Worm (Caenorhabditis elegans) whole organism, L1 larva: ENCODE data around the gene E04D5.4.

Experiments
- ama-1 ChIP-seq: fragments of 150-350 bp; optimal IDR thresholded peaks from 2 replicates; lab custom pipeline; 2014
- dpl-1 ChIP-seq, 3 experiments: fragments of 150-350 bp in 2 of 3; sonication (generic microtip) in 1 of 3; optimal IDR thresholded peaks; 2 replicates each; lab custom pipeline; 2014 to 2017; ENCODE audit warnings: missing biosample characterization in 3 of 3, missing genetic modification characterization in 3 of 3, missing genetic modification reagents in 3 of 3
- efl-3 ChIP-seq: fragments of 200-800 bp; sonication (Bioruptor generic); optimal IDR thresholded peaks from 2 replicates; lab custom pipeline; 2018; ENCODE audit warnings: mild to moderate bottlenecking, missing genetic modification characterization, missing compliant biosample characterization
- egl-27 ChIP-seq, 2 experiments: fragments of 150-350 bp in 1 of 2; sonication (generic microtip); optimal IDR thresholded peaks; 3 replicates each; lab custom pipeline; 2017 to 2018; ENCODE audit warnings: missing biosample characterization in 2 of 2, missing genetic modification characterization in 2 of 2, missing genetic modification reagents in 2 of 2
- lin-15B ChIP-seq: fragments of 150-350 bp; sonication (generic microtip); optimal IDR thresholded peaks from 3 replicates; lab custom pipeline; 2014; ENCODE audit warnings: missing biosample characterization, missing genetic modification characterization
- nhr-11 ChIP-seq: fragments of 150-350 bp; optimal IDR thresholded peaks from 2 replicates; lab custom pipeline; 2014; ENCODE audit warnings: missing biosample characterization, missing genetic modification characterization
- nhr-77 ChIP-seq: fragments of 150-350 bp; optimal IDR thresholded peaks from 2 replicates; lab custom pipeline; 2014; ENCODE audit warnings: missing biosample characterization, missing genetic modification characterization
- pax-3 ChIP-seq: fragments of 200-800 bp; sonication (Bioruptor generic); optimal IDR thresholded peaks from 2 replicates; lab custom pipeline; 2018; ENCODE audit warnings: mild to moderate bottlenecking, missing genetic modification characterization, moderate library complexity, missing compliant biosample characterization
- snu-23 ChIP-seq: sonication (generic microtip); optimal IDR thresholded peaks from 2 replicates; lab custom pipeline; 2016; ENCODE audit warnings: missing genetic modification characterization, missing compliant biosample characterization
- sox-4 ChIP-seq: sonication (generic microtip); optimal IDR thresholded peaks from 2 replicates; lab custom pipeline; 2016; ENCODE audit warnings: missing genetic modification characterization, missing compliant biosample characterization
- tlp-1 ChIP-seq: fragments of 150-350 bp; optimal IDR thresholded peaks from 2 replicates; lab custom pipeline; 2014; ENCODE audit warnings: missing biosample characterization, missing genetic modification characterization
- unc-62 ChIP-seq: fragments of 150-350 bp; optimal IDR thresholded peaks from 2 replicates; lab custom pipeline; 2014; ENCODE audit warnings: missing biosample characterization, missing genetic modification reagents, missing genetic modification characterization

DNA sequence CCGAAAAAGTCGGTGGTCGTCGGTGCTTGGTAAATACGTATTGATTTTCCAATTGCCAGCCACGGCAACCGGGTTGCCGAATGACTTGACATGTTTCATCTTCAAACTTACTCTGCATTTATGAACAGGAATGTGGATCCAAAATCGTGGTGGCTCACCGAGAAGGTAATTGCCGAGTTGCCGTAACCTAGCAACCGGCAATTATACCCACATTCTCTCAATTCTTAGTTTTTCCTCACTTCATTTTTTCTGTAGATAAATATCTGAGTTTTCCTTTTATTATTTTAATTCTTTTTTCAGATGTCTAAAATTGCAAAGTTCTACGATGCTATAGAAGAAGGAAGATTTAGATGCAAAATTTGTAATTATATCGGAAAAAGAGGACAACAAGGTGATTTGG, 12.5 kb downstream of the E04D5.4 start, which contains the start of gene ZK673.4:
- TF ChIP-seq egl-27 (tag; optimal IDR thresholded peaks at IDR 0.05; lab: Kevin White, UChicago) = no peak
- TF ChIP-seq dpl-1 (GFP tag; optimal IDR thresholded peaks at IDR 0.05; lab: Kevin White, UChicago) = no peak
- TF ChIP-seq nhr-77 (tag; lab: Kevin White, UChicago) = no peak
- TF ChIP-seq nhr-11 (tag; lab: Kevin White, UChicago) = no peak
- no peak for TF ChIP-seq efl-3 (GFP tag; lab: Kevin White, UChicago)
- no peak for TF ChIP-seq ama-1 (lab: Kevin White, UChicago)
- TF ChIP-seq tlp-1 (tag; lab: Kevin White, UChicago) = no peak
- TF ChIP-seq sox-4 (tag; lab: Kevin White, UChicago) = no peak
- no peak for TF ChIP-seq pax-3
- TF ChIP-seq unc-62 (GFP tag; lab: Kevin White, UChicago) = no peak
- TF ChIP-seq snu-23 (GFP tag; lab: Kevin White, UChicago) = no peak
- TF ChIP-seq lin-15B (tag; lab: Kevin White, UChicago) = no peak
